Worm (Caenorhabditis elegans): ENCODE measurements around the gene mdt-30.

Gene mdt-30

ce11 chrIII:8043784-8044183 is 15.9 kb upstream of the mdt-30 start (continued):
- peak; percentile 99 for TF ChIP-seq zim-3 (tag; optimal IDR thresholded peaks at IDR 0.05)
- TF ChIP-seq fkh-3 (tag; optimal IDR thresholded peaks at IDR 0.05) = no peak

- TF ChIP-seq let-526 (GFP tag; IDR thresholded peaks at IDR 0.05) (no peak), sdz-38 (tag; optimal IDR thresholded peaks at IDR 0.05) (no peak)
These were observed 14.9 kb upstream of the mdt-30 start, which contains the start of gene K12H4.6 for ce11 chrIII:8042775-8043174. K12H4.6 (minus strand) TSS chrIII:8042875.

ce11 chrIII:8037941-8038340 is 10.1 kb upstream of the mdt-30 start, which contains the start of gene dpf-6:
dpf-6 (plus strand) TSS chrIII:8038241.
- TF ChIP-seq ceh-100 (GFP tag; IDR thresholded peaks at IDR 0.05) = no peak
- TF ChIP-seq hlh-26 (GFP tag; conservative IDR thresholded peaks at IDR 0.05) = no peak
- TF ChIP-seq akir-1 (GFP tag; optimal IDR thresholded peaks at IDR 0.05) = no peak
- TF ChIP-seq ets-4 (GFP tag; optimal IDR thresholded peaks at IDR 0.05) = no peak
- no peak for TF ChIP-seq Y53G8AR.9 (GFP tag; conservative IDR thresholded peaks at IDR 0.05)
- no peak for TF ChIP-seq efl-1 (GFP tag; optimal IDR thresholded peaks at IDR 0.05)
- TF ChIP-seq sea-2 (GFP tag; IDR thresholded peaks at IDR 0.05) = no peak

- TF ChIP-seq madf-6 (GFP tag; IDR thresholded peaks at IDR 0.05) (no peak), madf-8 (GFP tag; conservative IDR thresholded peaks at IDR 0.05) (no peak), Y56A3A.18 (GFP tag; IDR thresholded peaks at IDR 0.05) (no peak), aptf-3 (GFP tag; IDR thresholded peaks at IDR 0.05) (no peak), B0261.1 (tag; optimal IDR thresholded peaks at IDR 0.05) (no peak), attf-5 (GFP tag; optimal IDR thresholded peaks at IDR 0.05) (no peak), zfh-2 (GFP tag; conservative IDR thresholded peaks at IDR 0.05) (no peak), tbx-9 (tag; optimal IDR thresholded peaks at IDR 0.05; ENCODE audit: borderline replicate concordance) (no peak), lir-1 (GFP tag; conservative IDR thresholded peaks at IDR 0.05) (no peak), nhr-80 (tag; optimal IDR thresholded peaks at IDR 0.05) (no peak), ztf-25 (GFP tag; IDR thresholded peaks at IDR 0.05) (no peak), dox-1 (GFP tag; IDR thresholded peaks at IDR 0.05) (no peak), dpl-1 (GFP tag; optimal IDR thresholded peaks at IDR 0.05) (no peak), unc-130 (GFP tag; optimal IDR thresholded peaks at IDR 0.05) (no peak), hmg-1.2 (GFP tag; IDR thresholded peaks at IDR 0.05) (no peak), let-526 (GFP tag; IDR thresholded peaks at IDR 0.05) (no peak), ccch-3 (GFP tag; optimal IDR thresholded peaks at IDR 0.05) (no peak)
These were observed 8.7 kb upstream of the mdt-30 start for ce11 chrIII:8036497-8036896.

- TF ChIP-seq rec-8 (tag; optimal IDR thresholded peaks at IDR 0.05) (no peak), tbp1 (GFP tag; optimal IDR thresholded peaks at IDR 0.05) (no peak), F22D6.2 (tag; optimal IDR thresholded peaks at IDR 0.05) (no peak), ztf-6 (GFP tag; IDR thresholded peaks at IDR 0.05) (no peak), egrh-3 (GFP tag; IDR thresholded peaks at IDR 0.05) (no peak), fkh-3 (tag; optimal IDR thresholded peaks at IDR 0.05) (no peak), ztf-28 (GFP tag; IDR thresholded peaks at IDR 0.05) (no peak), Y67H2A.10 (GFP tag; conservative IDR thresholded peaks at IDR 0.05) (no peak), somi-1 (GFP tag; optimal IDR thresholded peaks at IDR 0.05) (no peak)
These were observed 8.2 kb upstream of the mdt-30 start for ce11 chrIII:8036050-8036449.
